Fruit fly (Drosophila melanogaster) whole organism, embryonic: ENCODE results near the gene CG7530.

Experiments
- Aef1 ChIP-seq: fragments of 200-800 bp; sonication (Bioruptor generic); IDR thresholded peaks from 3 replicates; pipeline ENCODE4 v1.3.6; 2022; ENCODE audit warnings: missing biosample characterization, missing genetic modification characterization
- Antp ChIP-seq: fragments of 200-800 bp; sonication (Bioruptor generic); optimal IDR thresholded peaks from 3 replicates; lab custom pipeline; 2016; ENCODE audit warnings: missing biosample characterization, missing genetic modification characterization
- CG10321 ChIP-seq: fragments of 200-800 bp; sonication (Bioruptor generic); IDR thresholded peaks from 2 replicates; pipeline ENCODE4 v1.3.6; 2022; ENCODE audit warnings: missing biosample characterization, missing genetic modification characterization
- CG1529 ChIP-seq: fragments of 200-800 bp; sonication (Bioruptor generic); optimal IDR thresholded peaks from 3 replicates; lab custom pipeline; 2018; ENCODE audit warnings: missing biosample characterization, missing genetic modification characterization
- CG17361 ChIP-seq: fragments of 200-800 bp; sonication (Bioruptor generic); IDR thresholded peaks from 3 replicates; pipeline ENCODE4 v1.3.6; 2022; ENCODE audit warnings: missing biosample characterization, missing genetic modification characterization
- CG17385 ChIP-seq: fragments of 200-800 bp; sonication (Bioruptor generic); optimal IDR thresholded peaks from 3 replicates; lab custom pipeline; 2018; ENCODE audit warnings: missing biosample characterization, mild to moderate bottlenecking, missing genetic modification characterization
- CG18262 ChIP-seq: fragments of 200-800 bp; optimal IDR thresholded peaks from 3 replicates; lab custom pipeline; 2019; ENCODE audit warnings: missing biosample characterization, mild to moderate bottlenecking, missing genetic modification characterization, moderate library complexity
- CG18599 ChIP-seq: fragments of 200-800 bp; sonication (Bioruptor generic); optimal IDR thresholded peaks from 3 replicates; lab custom pipeline; 2017; ENCODE audit warnings: missing biosample characterization, missing genetic modification characterization, mild to moderate bottlenecking, moderate library complexity, missing genetic modification reagents
- CG2116 ChIP-seq: fragments of 200-800 bp; sonication (Bioruptor generic); optimal IDR thresholded peaks from 3 replicates; lab custom pipeline; 2018; ENCODE audit warnings: missing biosample characterization, mild to moderate bottlenecking, missing genetic modification characterization
- CG33557 ChIP-seq: fragments of 200-800 bp; sonication (Bioruptor generic); optimal IDR thresholded peaks from 2 replicates; lab custom pipeline; 2019; ENCODE audit warnings: missing biosample characterization, mild to moderate bottlenecking, missing genetic modification characterization, moderate library complexity
- CG3838 ChIP-seq: fragments of 200-800 bp; sonication (Bioruptor generic); optimal IDR thresholded peaks from 3 replicates; lab custom pipeline; 2016; ENCODE audit warnings: missing biosample characterization, missing genetic modification characterization
- CG42726 ChIP-seq: fragments of 200-800 bp; sonication (Bioruptor generic); IDR thresholded peaks from 2 replicates; pipeline ENCODE4 v1.3.6; 2022; ENCODE audit warnings: missing biosample characterization, missing genetic modification characterization; ENCODE audit not compliant: partially characterized antibody
- CG4282 ChIP-seq: fragments of 200-800 bp; sonication (Bioruptor generic); optimal IDR thresholded peaks from 2 replicates; lab custom pipeline; 2016; ENCODE audit warnings: missing biosample characterization, missing genetic modification characterization
- CG4854 ChIP-seq: fragments of 200-800 bp; sonication (Bioruptor generic); optimal IDR thresholded peaks from 2 replicates; lab custom pipeline; 2016; ENCODE audit warnings: missing biosample characterization, missing genetic modification characterization, inconsistent platforms
- CG6854 ChIP-seq: fragments of 200-800 bp; sonication (Bioruptor generic); optimal IDR thresholded peaks from 3 replicates; lab custom pipeline; 2017; ENCODE audit warnings: missing biosample characterization, mild to moderate bottlenecking, missing genetic modification characterization
- CG7372 ChIP-seq: fragments of 200-800 bp; sonication (Bioruptor generic); IDR thresholded peaks from 2 replicates; pipeline ENCODE4 v1.3.6; 2022; ENCODE audit warnings: missing biosample characterization, missing genetic modification characterization
- CG8478 ChIP-seq: fragments of >200 bp; optimal IDR thresholded peaks from 2 replicates; lab custom pipeline; 2018
- CHES-1-like ChIP-seq: fragments of 200-800 bp; sonication (Bioruptor generic); optimal IDR thresholded peaks from 2 replicates; lab custom pipeline; 2016; ENCODE audit warnings: missing biosample characterization, missing genetic modification characterization
- CTCF ChIP-seq: fragments of 200-800 bp; sonication (Bioruptor generic); optimal IDR thresholded peaks from 2 replicates; lab custom pipeline; 2017; ENCODE audit warnings: missing biosample characterization, mild to moderate bottlenecking, missing genetic modification characterization, moderate library complexity
- Dfd ChIP-seq, 2 experiments: fragments of >200 bp; optimal IDR thresholded peaks; 2 replicates each; lab custom pipeline; 2017; ENCODE audit warnings: missing biosample characterization in 2 of 2, missing genetic modification characterization in 2 of 2
- Ets65A ChIP-seq: fragments of 200-800 bp; sonication (Bioruptor generic); peaks from one replicate; lab custom pipeline; 2016; ENCODE audit warnings: missing biosample characterization, missing genetic modification characterization
- Meics ChIP-seq: fragments of 200-800 bp; sonication (Bioruptor generic); optimal IDR thresholded peaks from 2 replicates; lab custom pipeline; 2017; ENCODE audit warnings: missing biosample characterization, mild to moderate bottlenecking, missing genetic modification characterization
- Six4 ChIP-seq: fragments of 200-800 bp; sonication (Bioruptor generic); optimal IDR thresholded peaks from 2 replicates; lab custom pipeline; 2016; ENCODE audit warnings: missing biosample characterization, missing genetic modification characterization
- Sox100B ChIP-seq: fragments of 200-800 bp; sonication (Bioruptor generic); optimal IDR thresholded peaks from 3 replicates; lab custom pipeline; 2018; ENCODE audit warnings: missing biosample characterization, mild to moderate bottlenecking, missing genetic modification characterization
- Stat92E ChIP-seq, 3 experiments: fragments of >200 bp in 2 of 3; fragments of 200-800 bp in 1 of 3; sonication (Bioruptor generic) in 1 of 3; optimal IDR thresholded peaks; 2 replicates each; lab custom pipeline; 2017 to 2019; ENCODE audit warnings: missing biosample characterization in 3 of 3, missing genetic modification characterization in 3 of 3, mild to moderate bottlenecking in 1 of 3, moderate library complexity in 1 of 3
- YL-1 ChIP-seq: fragments of 200-800 bp; sonication (Bioruptor generic); optimal IDR thresholded peaks from 3 replicates; lab custom pipeline; 2017; ENCODE audit warnings: missing biosample characterization, mild to moderate bottlenecking, missing genetic modification characterization
- abd-A ChIP-seq: fragments of 200-800 bp; sonication (Bioruptor generic); optimal IDR thresholded peaks from 3 replicates; lab custom pipeline; 2019; ENCODE audit warnings: missing biosample characterization, mild to moderate bottlenecking, missing genetic modification characterization, moderate library complexity
- ash1 ChIP-seq: fragments of 200-800 bp; sonication (Bioruptor generic); optimal IDR thresholded peaks from 2 replicates; lab custom pipeline; 2018; ENCODE audit warnings: missing biosample characterization, mild to moderate bottlenecking, missing genetic modification characterization
- az2 ChIP-seq: fragments of 200-800 bp; sonication (Bioruptor generic); optimal IDR thresholded peaks from 3 replicates; lab custom pipeline; 2016; ENCODE audit warnings: missing biosample characterization, missing genetic modification characterization
- bab2 ChIP-seq: fragments of 200-800 bp; sonication (Bioruptor generic); optimal IDR thresholded peaks from 2 replicates; lab custom pipeline; 2016; ENCODE audit warnings: missing biosample characterization, missing genetic modification characterization
- bowl ChIP-seq: fragments of 200-800 bp; sonication (Bioruptor generic); IDR thresholded peaks from 2 replicates; pipeline ENCODE4 v1.3.6; 2022; ENCODE audit warnings: missing biosample characterization, missing genetic modification characterization
- bsh ChIP-seq, 2 experiments: fragments of 200-800 bp; sonication (Bioruptor generic); optimal IDR thresholded peaks; 2 replicates each; lab custom pipeline; 2017 to 2018; ENCODE audit warnings: mild to moderate bottlenecking in 2 of 2, missing biosample characterization in 2 of 2, missing genetic modification characterization in 2 of 2, moderate library complexity in 1 of 2
- chn ChIP-seq: fragments of 200-800 bp; sonication (Bioruptor generic); optimal IDR thresholded peaks from 2 replicates; lab custom pipeline; 2016; ENCODE audit warnings: missing biosample characterization, missing genetic modification characterization
- cwo ChIP-seq: fragments of 200-800 bp; sonication (Bioruptor generic); optimal IDR thresholded peaks from 3 replicates; lab custom pipeline; 2017; ENCODE audit warnings: missing biosample characterization, missing genetic modification characterization, mild to moderate bottlenecking, moderate library complexity, missing genetic modification reagents
- emc ChIP-seq: fragments of 200-800 bp; sonication (Bioruptor generic); optimal IDR thresholded peaks from 2 replicates; lab custom pipeline; 2016; ENCODE audit warnings: missing biosample characterization, missing genetic modification characterization
- en ChIP-seq: fragments of 200-800 bp; sonication (Bioruptor generic); optimal IDR thresholded peaks from 2 replicates; lab custom pipeline; 2016; ENCODE audit warnings: missing biosample characterization, missing genetic modification characterization
- fd96Cb ChIP-seq: fragments of 200-800 bp; sonication (Bioruptor generic); optimal IDR thresholded peaks from 2 replicates; lab custom pipeline; 2018; ENCODE audit warnings: missing biosample characterization, mild to moderate bottlenecking, missing genetic modification characterization, moderate library complexity
- gcm2 ChIP-seq: fragments of 200-800 bp; sonication (Bioruptor generic); optimal IDR thresholded peaks from 2 replicates; lab custom pipeline; 2016; ENCODE audit warnings: missing biosample characterization, missing genetic modification characterization
- hbn ChIP-seq: fragments of 200-800 bp; sonication (Bioruptor generic); IDR thresholded peaks from 2 replicates; pipeline ENCODE4 v1.3.6; 2022; ENCODE audit warnings: missing biosample characterization, missing genetic modification characterization; ENCODE audit not compliant: partially characterized antibody
- her ChIP-seq: fragments of 200-800 bp; sonication (Bioruptor generic); optimal IDR thresholded peaks from 2 replicates; lab custom pipeline; 2016; ENCODE audit warnings: missing biosample characterization, missing genetic modification characterization
- lab ChIP-seq: fragments of 200-800 bp; sonication (Bioruptor generic); optimal IDR thresholded peaks from 3 replicates; lab custom pipeline; 2017; ENCODE audit warnings: missing biosample characterization, missing genetic modification characterization, mild to moderate bottlenecking, moderate library complexity, missing genetic modification reagents
- lilli ChIP-seq: fragments of 200-800 bp; sonication (Bioruptor generic); optimal IDR thresholded peaks from 3 replicates; lab custom pipeline; 2016; ENCODE audit warnings: missing biosample characterization, missing genetic modification characterization
- nom ChIP-seq: fragments of 200-800 bp; sonication (Bioruptor generic); optimal IDR thresholded peaks from 2 replicates; lab custom pipeline; 2017; ENCODE audit warnings: missing biosample characterization, missing genetic modification characterization, mild to moderate bottlenecking, moderate library complexity, missing genetic modification reagents
- oc ChIP-seq: fragments of 200-800 bp; sonication (Bioruptor generic); optimal IDR thresholded peaks from 2 replicates; lab custom pipeline; 2018; ENCODE audit warnings: missing biosample characterization, mild to moderate bottlenecking, missing genetic modification characterization, moderate library complexity
- prd ChIP-seq, 3 experiments: fragments of >200 bp in 2 of 3; fragments of 200-800 bp in 1 of 3; sonication (Bioruptor generic) in 1 of 3; optimal IDR thresholded peaks in 2 of 3; IDR thresholded peaks in 1 of 3; 2 replicates in 2 of 3; 3 replicates in 1 of 3; pipeline versions ENCODE4 v1.3.6 to Lab custom; 2017 to 2022; ENCODE audit warnings: missing biosample characterization in 1 of 3, missing genetic modification characterization in 1 of 3
- stwl ChIP-seq: fragments of 200-800 bp; sonication (Bioruptor generic); optimal IDR thresholded peaks from 3 replicates; lab custom pipeline; 2018; ENCODE audit warnings: missing biosample characterization, mild to moderate bottlenecking, missing genetic modification characterization, moderate library complexity
- sug ChIP-seq: fragments of 200-800 bp; optimal IDR thresholded peaks from 2 replicates; lab custom pipeline; 2019; ENCODE audit warnings: missing biosample characterization, mild to moderate bottlenecking, missing genetic modification characterization, moderate library complexity
- twi ChIP-seq: fragments of 200-800 bp; optimal IDR thresholded peaks from 2 replicates; lab custom pipeline; 2019; ENCODE audit warnings: missing biosample characterization, mild to moderate bottlenecking, missing genetic modification characterization, moderate library complexity
- unc-4 ChIP-seq: fragments of 200-800 bp; sonication (Bioruptor generic); IDR thresholded peaks from 2 replicates; pipeline ENCODE4 v1.3.6; 2022; ENCODE audit warnings: missing biosample characterization, missing genetic modification characterization; ENCODE audit not compliant: partially characterized antibody
- zfh2 ChIP-seq: fragments of 200-800 bp; sonication (Bioruptor generic); optimal IDR thresholded peaks from 2 replicates; lab custom pipeline; 2016; ENCODE audit warnings: missing biosample characterization, missing genetic modification characterization

CG7530 gene

dm6 chr3R:14696949-14697513 lies 34.3 kb downstream of the CG7530 start, which contains the start of gene Meltrin (continued):
- TF ChIP-seq CG3838 (GFP tag; lab: Kevin White, UChicago) (peak; percentile 73), CG33557 (GFP tag; lab: Kevin White, UChicago) (peak; percentile 54), sug (tag; lab: Kevin White, UChicago) (peak; percentile 70), Sox100B (GFP tag; lab: Kevin White, UChicago) (no peak), chn (peak; percentile 20), CG8478 (lab: Kevin White, UChicago) (no peak), hbn (no peak), CG42726 (GFP tag; lab: Robert Waterston, UW) (no peak), CG18262 (tag; lab: Kevin White, UChicago) (peak; percentile 56), CG1529 (peak; percentile 13), bowl (GFP tag; lab: Robert Waterston, UW) (no peak), CG17361 (GFP tag; lab: Robert Waterston, UW) (no peak), zfh2 (GFP tag; lab: Kevin White, UChicago) (no peak), CTCF (peak; percentile 40), CG2116 (peak; percentile 91), Stat92E (GFP tag; optimal IDR thresholded peaks at IDR 0.05; lab: Kevin White, UChicago) (peak in 1 of 3 experiments; percentile 95), CG4282 (GFP tag; lab: Kevin White, UChicago) (peak; percentile 38), gcm2 (peak; percentile 58), Meics (GFP tag; lab: Kevin White, UChicago) (no peak), CG6854 (GFP tag; lab: Kevin White, UChicago) (peak; percentile 67), fd96Cb (no peak), az2 (GFP tag; lab: Kevin White, UChicago) (peak; percentile 32), CG4854 (GFP tag; lab: Kevin White, UChicago) (peak; percentile 57), Six4 (GFP tag; lab: Kevin White, UChicago) (no peak), en (GFP tag; lab: Kevin White, UChicago) (no peak), Dfd (GFP tag; optimal IDR thresholded peaks at IDR 0.05; lab: Kevin White, UChicago) (no peak), stwl (tag; lab: Kevin White, UChicago) (peak; percentile 61), Ets65A (GFP tag; lab: Kevin White, UChicago) (no peak), emc (no peak), unc-4 (no peak), Antp (GFP tag; lab: Kevin White, UChicago) (peak; percentile 19), oc (peak; percentile 62), bab2 (GFP tag; lab: Kevin White, UChicago) (peak; percentile 3), CG10321 (GFP tag; lab: Robert Waterston, UW) (no peak), CG17385 (peak; percentile 69), CHES-1-like (GFP tag; lab: Kevin White, UChicago) (peak; percentile 48), twi (tag; lab: Kevin White, UChicago) (peak; percentile 61), bsh (GFP tag; optimal IDR thresholded peaks at IDR 0.05; lab: Kevin White, UChicago) (peak; percentile 39 to 56), nom (GFP tag; lab: Kevin White, UChicago) (peak; percentile 75), abd-A (tag; lab: Kevin White, UChicago) (peak; percentile 74), prd (optimal IDR thresholded peaks at IDR 0.05; lab: Kevin White, UChicago) (no peak), prd (GFP tag; IDR thresholded peaks at IDR 0.05; lab: Robert Waterston, UW) (no peak), lab (peak; percentile 83), her (peak; percentile 70), lilli (GFP tag; lab: Kevin White, UChicago) (peak; percentile 36), ash1 (GFP tag; lab: Kevin White, UChicago) (peak; percentile 54), CG7372 (GFP tag; lab: Robert Waterston, UW) (no peak), cwo (GFP tag; lab: Kevin White, UChicago) (peak; percentile 22), YL-1 (GFP tag; lab: Kevin White, UChicago) (peak; percentile 71), Aef1 (GFP tag; lab: Robert Waterston, UW) (no peak), CG18599 (GFP tag; lab: Kevin White, UChicago) (peak; percentile 30)
